Worm (Caenorhabditis elegans): ENCODE measurements around the gene snf-5.

Gene snf-5

DNA sequence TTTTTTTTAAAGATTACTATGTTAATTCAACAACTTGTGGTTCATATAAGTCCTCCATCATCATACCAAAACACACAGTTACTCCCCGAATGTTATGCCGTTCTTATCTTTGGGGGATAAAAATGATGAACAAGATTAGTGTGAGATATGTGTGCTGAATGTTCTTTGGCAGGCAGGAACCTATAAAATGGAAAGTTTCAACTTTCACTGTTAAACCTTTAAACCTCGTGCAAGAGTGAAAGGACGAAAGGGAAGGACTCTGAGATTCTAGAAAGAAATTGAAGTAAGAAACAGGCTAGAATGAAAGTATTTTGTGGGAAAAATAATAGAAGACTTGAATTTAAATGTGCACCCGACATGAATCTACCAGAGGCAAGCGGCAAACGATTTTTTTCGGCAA is 45.6 kb downstream of the snf-5 start:
- no peak for TF ChIP-seq pqm-1 (tag; optimal IDR thresholded peaks at IDR 0.05)
- TF ChIP-seq ceh-16 (tag; optimal IDR thresholded peaks at IDR 0.05): no peak
- no peak for TF ChIP-seq ceh-9 (tag; optimal IDR thresholded peaks at IDR 0.05)
- no peak for TF ChIP-seq ztf-11 (tag; optimal IDR thresholded peaks at IDR 0.05)
- TF ChIP-seq egl-5 (tag; optimal IDR thresholded peaks at IDR 0.05): no peak
- no peak for TF ChIP-seq eor-1 (tag; optimal IDR thresholded peaks at IDR 0.05)
- TF ChIP-seq hmg-11 (tag; optimal IDR thresholded peaks at IDR 0.05): no peak
- TF ChIP-seq fkh-2 (tag; optimal IDR thresholded peaks at IDR 0.05): no peak
- TF ChIP-seq nhr-67 (tag; optimal IDR thresholded peaks at IDR 0.05): no peak
- TF ChIP-seq nhr-11 (tag; optimal IDR thresholded peaks at IDR 0.05): no peak
- no peak for TF ChIP-seq pha-4 (tag; optimal IDR thresholded peaks at IDR 0.05)
- no peak for TF ChIP-seq fkh-10 (GFP tag; optimal IDR thresholded peaks at IDR 0.05)

DNA sequence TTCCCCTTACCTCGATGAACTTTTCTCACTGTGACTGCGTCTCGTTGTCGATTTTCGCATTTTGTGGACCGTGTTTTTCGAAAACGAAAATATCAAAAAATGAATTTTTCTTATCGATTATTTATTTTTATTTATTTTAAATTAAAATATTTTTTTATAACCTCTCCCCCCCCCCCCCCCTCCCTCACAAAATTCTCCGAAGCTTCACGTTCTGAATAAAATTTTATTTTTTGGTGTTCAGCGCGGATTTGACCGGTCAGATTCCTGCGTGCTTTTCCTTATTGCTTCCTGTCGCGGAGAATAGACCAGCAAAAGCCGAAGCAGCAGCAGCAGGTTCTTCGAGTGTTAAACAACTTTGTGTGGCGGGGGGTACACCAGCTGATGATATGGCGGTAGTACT is 47.1 kb downstream of the snf-5 start, which contains the start of gene Y46G5A.22:
Gene Y46G5A.22, minus strand, starts transcription at position 101 of the 400 bp plus-strand sequence.
- no peak for TF ChIP-seq unc-62 (GFP tag; optimal IDR thresholded peaks at IDR 0.05)

DNA sequence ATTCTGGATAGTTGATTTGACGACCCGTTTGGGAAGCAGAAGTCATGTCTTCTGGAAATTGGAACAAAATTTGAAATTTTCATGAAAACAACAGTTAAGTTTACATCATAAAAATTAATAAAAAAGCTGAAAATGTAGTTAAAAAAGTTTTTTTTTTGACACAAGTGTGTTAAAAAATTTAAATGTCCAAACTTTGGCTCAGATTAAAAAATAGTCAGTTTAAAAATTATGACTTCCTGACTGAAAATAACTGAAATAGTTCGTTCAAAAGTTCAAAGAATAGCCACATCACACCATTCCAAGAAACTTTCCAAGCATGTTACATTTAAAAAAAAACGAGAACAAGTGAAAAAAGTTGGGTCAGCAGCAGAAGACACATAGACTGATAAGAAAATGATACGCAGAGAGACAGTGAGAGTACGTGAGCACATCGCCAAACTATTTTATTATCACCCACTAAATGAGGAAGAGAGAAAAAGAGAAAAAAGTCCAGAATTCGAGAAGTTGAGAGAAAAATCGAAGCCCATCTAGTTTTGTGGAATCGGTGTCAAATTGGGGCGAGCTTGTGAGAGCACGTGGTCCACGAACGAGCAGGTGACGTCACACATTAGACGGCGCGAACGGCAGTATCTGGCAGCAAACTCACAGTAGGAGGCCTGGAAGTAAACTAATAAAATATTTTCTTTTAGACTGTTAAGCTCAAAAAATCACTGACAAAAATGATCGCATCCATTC is 49.0 kb downstream of the snf-5 start, which contains the start of gene acl-7:
Gene acl-7, minus strand, starts transcription at position 51 of the 735 bp plus-strand sequence.
- TF ChIP-seq mdl-1 (tag; optimal IDR thresholded peaks at IDR 0.05) (no peak), lsy-12 (tag; optimal IDR thresholded peaks at IDR 0.05) (no peak), nhr-77 (tag; optimal IDR thresholded peaks at IDR 0.05) (no peak), eor-1 (tag; optimal IDR thresholded peaks at IDR 0.05) (no peak), elt-2 (tag; optimal IDR thresholded peaks at IDR 0.05) (peak; percentile 76), nhr-23 (tag; optimal IDR thresholded peaks at IDR 0.05) (no peak), ZK546.5 (tag; optimal IDR thresholded peaks at IDR 0.05) (no peak), nhr-237 (tag; optimal IDR thresholded peaks at IDR 0.05) (no peak), fkh-2 (tag; optimal IDR thresholded peaks at IDR 0.05) (no peak), ceh-16 (tag; optimal IDR thresholded peaks at IDR 0.05) (no peak), zag-1 (tag; optimal IDR thresholded peaks at IDR 0.05) (no peak), nhr-67 (tag; optimal IDR thresholded peaks at IDR 0.05) (no peak), fkh-10 (GFP tag; optimal IDR thresholded peaks at IDR 0.05) (no peak), elt-3 (tag; optimal IDR thresholded peaks at IDR 0.05) (no peak), sea-2 (GFP tag; optimal IDR thresholded peaks at IDR 0.05) (no peak), pqm-1 (tag; optimal IDR thresholded peaks at IDR 0.05) (peak; percentile 39), ceh-82 (tag; optimal IDR thresholded peaks at IDR 0.05) (no peak)

DNA sequence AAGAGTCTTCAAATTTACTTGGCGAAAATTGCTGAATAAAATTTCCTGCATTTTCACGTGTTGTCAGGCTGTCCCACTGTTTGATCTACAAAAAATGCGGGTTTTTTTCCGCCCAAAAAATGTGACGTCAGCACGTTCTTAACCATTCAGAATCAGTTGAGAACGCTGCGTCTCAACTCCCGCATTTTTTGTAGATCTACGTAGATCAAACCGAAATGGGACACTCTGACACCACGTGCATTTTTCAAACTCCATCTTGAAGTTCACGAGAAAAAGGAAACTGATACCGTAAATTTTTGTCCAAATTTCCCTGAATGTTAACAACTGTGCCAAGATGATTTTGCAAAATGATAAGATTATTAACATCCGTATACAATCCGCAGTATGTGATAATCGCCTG is 52.3 kb downstream of the snf-5 start:
- TF ChIP-seq unc-62 (GFP tag; optimal IDR thresholded peaks at IDR 0.05) (no peak), elt-2 (tag; optimal IDR thresholded peaks at IDR 0.05) (no peak), hmg-11 (tag; optimal IDR thresholded peaks at IDR 0.05) (no peak), skn-1 (tag; optimal IDR thresholded peaks at IDR 0.05) (no peak), nhr-77 (tag; optimal IDR thresholded peaks at IDR 0.05) (no peak), nhr-43 (tag; optimal IDR thresholded peaks at IDR 0.05; ENCODE audit: poor library complexity, severe bottlenecking) (no peak), lin-15B (tag; optimal IDR thresholded peaks at IDR 0.05) (no peak)

Data from whole organism, L3 larva.